Fruit fly (Drosophila melanogaster) whole organism, embryonic: Measurements from ENCODE around the gene Ccp84Ac.
A peak's percentile ranks its signal among the peaks of the same experiment; 100 is the strongest.

ENCODE experiments used
- Blimp-1 ChIP-seq: fragments of 200-800 bp; sonication (Bioruptor generic); optimal IDR thresholded peaks from 3 replicates; lab custom pipeline; 2018; ENCODE audit warnings: missing biosample characterization, missing genetic modification characterization, mild to moderate bottlenecking, moderate library complexity, missing genetic modification reagents
- CG10267 ChIP-seq: fragments of 200-800 bp; sonication (Bioruptor generic); optimal IDR thresholded peaks from 2 replicates; lab custom pipeline; 2018; ENCODE audit warnings: missing biosample characterization, mild to moderate bottlenecking, missing genetic modification characterization, moderate library complexity
- CG10543 ChIP-seq: fragments of 200-800 bp; sonication (Bioruptor generic); optimal IDR thresholded peaks from 3 replicates; lab custom pipeline; 2017; ENCODE audit warnings: missing biosample characterization, mild to moderate bottlenecking, missing genetic modification characterization, moderate library complexity
- CG10979 ChIP-seq: fragments of 200-800 bp; sonication (Bioruptor generic); optimal IDR thresholded peaks from 2 replicates; lab custom pipeline; 2018; ENCODE audit warnings: missing biosample characterization, mild to moderate bottlenecking, missing genetic modification characterization, moderate library complexity
- CG13123 ChIP-seq: fragments of 200-800 bp; sonication (Bioruptor generic); optimal IDR thresholded peaks from 2 replicates; lab custom pipeline; 2016; ENCODE audit warnings: missing biosample characterization, missing genetic modification characterization
- CG13624 ChIP-seq: fragments of 200-800 bp; sonication (Bioruptor generic); optimal IDR thresholded peaks from 2 replicates; lab custom pipeline; 2016; ENCODE audit warnings: missing biosample characterization, missing genetic modification characterization
- CG14710 ChIP-seq: fragments of 200-800 bp; sonication (Bioruptor generic); optimal IDR thresholded peaks from 3 replicates; lab custom pipeline; 2019; ENCODE audit warnings: missing biosample characterization, mild to moderate bottlenecking, missing genetic modification characterization, moderate library complexity
- CG17361 ChIP-seq: fragments of 200-800 bp; sonication (Bioruptor generic); IDR thresholded peaks from 3 replicates; pipeline ENCODE4 v1.3.6; 2022; ENCODE audit warnings: missing biosample characterization, missing genetic modification characterization
- CG17912 ChIP-seq: fragments of 200-800 bp; sonication (Bioruptor generic); optimal IDR thresholded peaks from 2 replicates; lab custom pipeline; 2018; ENCODE audit warnings: missing biosample characterization, mild to moderate bottlenecking, missing genetic modification characterization
- CG2712 ChIP-seq: fragments of 200-800 bp; optimal IDR thresholded peaks from 3 replicates; lab custom pipeline; 2019; ENCODE audit warnings: missing biosample characterization, mild to moderate bottlenecking, missing genetic modification characterization, moderate library complexity
- CG31365 ChIP-seq: fragments of 200-800 bp; sonication (Bioruptor generic); optimal IDR thresholded peaks from 2 replicates; lab custom pipeline; 2018; ENCODE audit warnings: missing biosample characterization, mild to moderate bottlenecking, missing genetic modification characterization
- CG31441 ChIP-seq: fragments of 200-800 bp; sonication (Bioruptor generic); IDR thresholded peaks from 2 replicates; pipeline ENCODE4 v1.3.6; 2022; ENCODE audit warnings: missing biosample characterization, missing genetic modification characterization
- CG3726 ChIP-seq: fragments of 200-800 bp; sonication (Bioruptor generic); IDR thresholded peaks from 3 replicates; pipeline ENCODE4, ENCODE4 v1.3.6; 2022; ENCODE audit warnings: missing biosample characterization, missing genetic modification characterization
- CG4424 ChIP-seq: fragments of 200-800 bp; sonication (Bioruptor generic); optimal IDR thresholded peaks from 3 replicates; lab custom pipeline; 2016; ENCODE audit warnings: missing biosample characterization, missing genetic modification characterization
- CG4820 ChIP-seq: fragments of 200-800 bp; sonication (Bioruptor generic); optimal IDR thresholded peaks from 3 replicates; lab custom pipeline; 2016; ENCODE audit warnings: missing biosample characterization, missing genetic modification characterization
- CG5180 ChIP-seq: fragments of 200-800 bp; sonication (Bioruptor generic); optimal IDR thresholded peaks from 3 replicates; lab custom pipeline; 2017; ENCODE audit warnings: missing biosample characterization, missing genetic modification characterization, mild to moderate bottlenecking, moderate library complexity, missing genetic modification reagents
- CG7839 ChIP-seq: fragments of 200-800 bp; sonication (Bioruptor generic); optimal IDR thresholded peaks from 3 replicates; lab custom pipeline; 2018; ENCODE audit warnings: missing biosample characterization, mild to moderate bottlenecking, missing genetic modification characterization, moderate library complexity
- Hmx ChIP-seq: fragments of 200-800 bp; sonication (Bioruptor generic); optimal IDR thresholded peaks from 2 replicates; lab custom pipeline; 2016; ENCODE audit warnings: missing biosample characterization, missing genetic modification characterization
- Hsf ChIP-seq: fragments of 200-800 bp; sonication (Bioruptor generic); optimal IDR thresholded peaks from 3 replicates; lab custom pipeline; 2016; ENCODE audit warnings: missing biosample characterization, missing genetic modification characterization
- Med ChIP-seq: fragments of 200-800 bp; sonication (Bioruptor generic); peaks from one replicate; lab custom pipeline; 2016; ENCODE audit warnings: missing biosample characterization, missing genetic modification characterization, mild to moderate bottlenecking, inconsistent platforms, moderate library complexity
- NK7.1 ChIP-seq: fragments of 200-800 bp; sonication (Bioruptor generic); optimal IDR thresholded peaks from 3 replicates; lab custom pipeline; 2016; ENCODE audit warnings: missing biosample characterization, missing genetic modification characterization
- Spps ChIP-seq: fragments of 200-800 bp; sonication (Bioruptor generic); optimal IDR thresholded peaks from 2 replicates; lab custom pipeline; 2018; ENCODE audit warnings: missing biosample characterization, mild to moderate bottlenecking, missing genetic modification characterization
- Xrp1 ChIP-seq: fragments of 200-800 bp; sonication (Bioruptor generic); IDR thresholded peaks from 2 replicates; pipeline ENCODE4 v1.3.6; 2022; ENCODE audit warnings: missing biosample characterization, missing genetic modification characterization
- chif ChIP-seq, 2 experiments: fragments of 200-800 bp; sonication (Bioruptor generic); optimal IDR thresholded peaks; 3 replicates each; lab custom pipeline; 2016; ENCODE audit warnings: missing biosample characterization in 2 of 2, missing genetic modification characterization in 2 of 2
- crol ChIP-seq: fragments of 200-800 bp; sonication (Bioruptor generic); IDR thresholded peaks from 2 replicates; pipeline ENCODE4 v1.3.6; 2022; ENCODE audit warnings: missing biosample characterization, missing genetic modification characterization
- dmrt11E ChIP-seq: fragments of 200-800 bp; sonication (Bioruptor generic); optimal IDR thresholded peaks from 3 replicates; lab custom pipeline; 2018; ENCODE audit warnings: missing biosample characterization, mild to moderate bottlenecking, missing genetic modification characterization, moderate library complexity
- dysf ChIP-seq: fragments of 200-800 bp; sonication (Bioruptor generic); IDR thresholded peaks from 3 replicates; pipeline ENCODE4 v1.3.6; 2022; ENCODE audit warnings: missing biosample characterization, missing genetic modification characterization
- esg ChIP-seq: fragments of 200-800 bp; sonication (Bioruptor generic); conservative IDR thresholded peaks from 2 replicates; pipeline ENCODE4 v1.3.6; 2022; ENCODE audit warnings: missing biosample characterization, missing genetic modification characterization
- fd96Cb ChIP-seq: fragments of 200-800 bp; sonication (Bioruptor generic); optimal IDR thresholded peaks from 2 replicates; lab custom pipeline; 2018; ENCODE audit warnings: missing biosample characterization, mild to moderate bottlenecking, missing genetic modification characterization, moderate library complexity
- ftz-f1 ChIP-seq: fragments of 200-800 bp; sonication (Bioruptor generic); optimal IDR thresholded peaks from 2 replicates; lab custom pipeline; 2016; ENCODE audit warnings: missing biosample characterization, missing genetic modification characterization
- grau ChIP-seq: fragments of 200-800 bp; optimal IDR thresholded peaks from 3 replicates; lab custom pipeline; 2019; ENCODE audit warnings: missing biosample characterization, mild to moderate bottlenecking, missing genetic modification characterization, moderate library complexity
- hb ChIP-seq: fragments of 200-800 bp; sonication (Bioruptor generic); IDR thresholded peaks from 3 replicates; pipeline ENCODE4 v1.3.6; 2022; ENCODE audit warnings: missing biosample characterization, missing genetic modification characterization; ENCODE audit not compliant: partially characterized antibody
- jigr1 ChIP-seq: fragments of 200-800 bp; sonication (Bioruptor generic); IDR thresholded peaks from 3 replicates; pipeline ENCODE4 v1.3.6; 2022; ENCODE audit warnings: missing biosample characterization, missing genetic modification characterization
- ken ChIP-seq: fragments of 200-800 bp; sonication (Bioruptor generic); IDR thresholded peaks from 3 replicates; pipeline ENCODE4 v1.3.6; 2022; ENCODE audit warnings: missing biosample characterization, missing genetic modification characterization
- klu ChIP-seq: fragments of 200-800 bp; sonication (Bioruptor generic); IDR thresholded peaks from 2 replicates; pipeline ENCODE4 v1.3.6; 2022; ENCODE audit warnings: missing biosample characterization, missing genetic modification characterization
- nmo ChIP-seq: fragments of 200-800 bp; sonication (Bioruptor generic); optimal IDR thresholded peaks from 2 replicates; lab custom pipeline; 2018; ENCODE audit warnings: missing biosample characterization, mild to moderate bottlenecking, missing genetic modification characterization, moderate library complexity
- pb ChIP-seq: fragments of 200-800 bp; sonication (Bioruptor generic); optimal IDR thresholded peaks from 3 replicates; lab custom pipeline; 2016; ENCODE audit warnings: missing biosample characterization, missing genetic modification characterization
- peb ChIP-seq: fragments of 200-800 bp; sonication (Bioruptor generic); IDR thresholded peaks from 2 replicates; pipeline ENCODE4 v1.3.6; 2022; ENCODE audit warnings: missing biosample characterization, missing genetic modification characterization
- phol ChIP-seq: fragments of 200-800 bp; sonication (Bioruptor generic); optimal IDR thresholded peaks from 3 replicates; lab custom pipeline; 2018; ENCODE audit warnings: missing biosample characterization, mild to moderate bottlenecking, missing genetic modification characterization, moderate library complexity
- repo ChIP-seq: fragments of 200-800 bp; sonication (Bioruptor generic); optimal IDR thresholded peaks from 2 replicates; lab custom pipeline; 2016; ENCODE audit warnings: missing biosample characterization, missing genetic modification characterization
- row ChIP-seq: fragments of 200-800 bp; sonication (Bioruptor generic); IDR thresholded peaks from 3 replicates; pipeline ENCODE4 v1.3.6; 2022; ENCODE audit warnings: missing biosample characterization, missing genetic modification characterization
- so ChIP-seq: fragments of 200-800 bp; sonication (Bioruptor generic); IDR thresholded peaks from 3 replicates; pipeline ENCODE4 v1.3.6; 2022; ENCODE audit warnings: missing biosample characterization, missing genetic modification characterization
- trem ChIP-seq: fragments of 200-800 bp; optimal IDR thresholded peaks from 3 replicates; lab custom pipeline; 2019; ENCODE audit warnings: missing biosample characterization, mild to moderate bottlenecking, missing genetic modification characterization, moderate library complexity
- vnd ChIP-seq: fragments of 200-800 bp; sonication (Bioruptor generic); IDR thresholded peaks from 3 replicates; pipeline ENCODE4 v1.3.6; 2022; ENCODE audit warnings: missing biosample characterization, missing genetic modification characterization; ENCODE audit not compliant: partially characterized antibody
- zf30C ChIP-seq: fragments of 200-800 bp; sonication (Bioruptor generic); optimal IDR thresholded peaks from 3 replicates; lab custom pipeline; 2018; ENCODE audit warnings: missing biosample characterization, mild to moderate bottlenecking, missing genetic modification characterization

The Ccp84Ac gene

DNA sequence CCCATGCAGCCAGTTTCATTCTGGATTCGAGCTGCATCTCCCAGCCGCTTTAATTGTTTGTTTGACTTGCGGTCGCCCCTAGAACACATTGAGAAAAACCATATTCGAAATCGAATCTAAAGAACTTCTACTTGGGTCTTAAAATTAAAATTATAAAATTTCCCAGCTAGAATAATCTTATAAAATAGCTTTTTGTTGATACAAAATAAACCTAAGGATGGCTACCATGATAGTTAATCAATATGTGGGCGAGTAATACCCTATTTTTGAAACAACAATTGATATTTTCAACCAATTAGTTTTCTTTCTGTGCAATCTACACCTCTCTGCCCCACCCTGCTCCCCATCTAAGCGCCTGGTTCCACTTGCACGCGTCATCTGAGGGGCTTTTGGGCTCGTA, 21.5 kb downstream of the Ccp84Ac start (continued):
- TF ChIP-seq jigr1 (GFP tag; lab: Robert Waterston, UW) (no peak), ken (no peak), hb (GFP tag; lab: Robert Waterston, UW) (no peak), klu (GFP tag; lab: Robert Waterston, UW) (no peak), crol (GFP tag; lab: Robert Waterston, UW) (0 out of 2 replicates have a peak, but pooled peaks have one; percentile 31), CG31441 (peak; percentile 31; the same call in 1 of the 2 replicates), CG10543 (no peak), ftz-f1 (GFP tag; lab: Kevin White, UChicago) (no peak), vnd (GFP tag; lab: Robert Waterston, UW) (no peak), Blimp-1 (GFP tag; lab: Kevin White, UChicago) (peak; percentile 62), esg (GFP tag; lab: Robert Waterston, UW) (no peak), Hmx (no peak), zf30C (GFP tag; lab: Kevin White, UChicago) (peak; percentile 22), CG5180 (GFP tag; lab: Kevin White, UChicago) (peak; percentile 14), repo (GFP tag; lab: Kevin White, UChicago) (no peak), nmo (GFP tag; lab: Kevin White, UChicago) (peak; percentile 39), CG17361 (GFP tag; lab: Robert Waterston, UW) (peak; percentile 50; the same call in 1 of the 3 replicates), Xrp1 (GFP tag; lab: Robert Waterston, UW) (peak; percentile 65), Spps (peak; percentile 54), CG10267 (tag; lab: Kevin White, UChicago) (peak; percentile 30), CG4424 (peak; percentile 25), dysf (GFP tag; lab: Robert Waterston, UW) (0 out of 3 replicates have a peak, but pooled peaks have one; percentile 11), CG2712 (peak; percentile 67), CG17912 (GFP tag; lab: Kevin White, UChicago) (no peak), row (peak; percentile 49; the same call in 1 of the 3 replicates), phol (tag; lab: Kevin White, UChicago) (peak; percentile 55), chif (GFP tag; optimal IDR thresholded peaks at IDR 0.05; lab: Kevin White, UChicago) (peak in 1 of 2 experiments; percentile 42), grau (tag; lab: Kevin White, UChicago) (no peak), CG3726 (GFP tag; lab: Robert Waterston, UW) (no peak), CG13624 (no peak), Med (peak; percentile 51), Hsf (GFP tag; lab: Kevin White, UChicago) (no peak), CG7839 (tag; lab: Kevin White, UChicago) (no peak), dmrt11E (tag; lab: Kevin White, UChicago) (peak; percentile 71), peb (no peak), pb (GFP tag; lab: Kevin White, UChicago) (no peak), so (no peak), CG10979 (tag; lab: Kevin White, UChicago) (peak; percentile 69), CG4820 (GFP tag; lab: Kevin White, UChicago) (peak; percentile 31), NK7.1 (GFP tag; lab: Kevin White, UChicago) (no peak), CG31365 (tag; lab: Kevin White, UChicago) (no peak), CG13123 (GFP tag; lab: Kevin White, UChicago) (no peak), fd96Cb (tag; lab: Kevin White, UChicago) (peak; percentile 34), trem (tag; lab: Kevin White, UChicago) (peak; percentile 23), CG14710 (tag; lab: Kevin White, UChicago) (peak; percentile 52)
